Fruit fly (Drosophila melanogaster) Kc167 (cell line): Measurements from ENCODE around the gene CG46394.

ENCODE experiments used
- Myc ChIP-seq: fragments of >200 bp; optimal IDR thresholded peaks from 2 replicates; lab custom pipeline; 2017; ENCODE audit warnings: missing external identifiers
- Sin3A ChIP-seq: fragments of >200 bp; optimal IDR thresholded peaks from 2 replicates; lab custom pipeline; 2018; ENCODE audit warnings: missing external identifiers
- h ChIP-seq: fragments of >200 bp; optimal IDR thresholded peaks from 3 replicates; lab custom pipeline; 2018; ENCODE audit warnings: missing external identifiers
- insv ChIP-seq: fragments of >200 bp; optimal IDR thresholded peaks from 3 replicates; lab custom pipeline; 2018; ENCODE audit warnings: missing external identifiers
- psq ChIP-seq: fragments of >200 bp; optimal IDR thresholded peaks from 2 replicates; lab custom pipeline; 2017; ENCODE audit warnings: missing external identifiers
- ttk ChIP-seq: sonication (Bioruptor generic); optimal IDR thresholded peaks from 2 replicates; lab custom pipeline; 2017; ENCODE audit warnings: missing external identifiers

Gene CG46394

DNA sequence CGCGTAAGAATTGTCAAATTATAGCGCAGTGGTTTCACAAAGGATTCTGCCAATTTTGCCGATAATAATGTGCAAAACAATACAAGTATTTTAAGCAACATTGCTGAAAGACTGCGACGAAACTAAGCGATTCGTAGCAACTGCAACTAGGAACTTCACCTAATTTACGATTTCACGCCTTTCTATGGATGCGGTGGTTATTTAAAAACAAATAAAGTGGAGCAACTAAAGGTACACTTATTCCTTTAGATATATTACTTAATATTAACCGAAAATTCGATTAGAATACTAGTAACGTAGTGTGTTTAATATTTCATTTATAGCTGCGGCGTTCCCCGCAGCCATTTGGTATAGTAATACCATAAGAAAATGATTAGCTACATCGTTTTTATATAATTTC is 45.8 kb downstream of the CG46394 start, which contains the start of gene CG6071:
Gene CG6071 (minus strand): TSS at position 101 of the 400 bp plus-strand sequence.
- TF ChIP-seq psq (lab: Kevin White, UChicago) (no peak), h (no peak), Sin3A (lab: Kevin White, UChicago) (no peak), insv (no peak), Myc (lab: Kevin White, UChicago) (no peak), ttk (lab: Kevin White, UChicago) (no peak)

DNA sequence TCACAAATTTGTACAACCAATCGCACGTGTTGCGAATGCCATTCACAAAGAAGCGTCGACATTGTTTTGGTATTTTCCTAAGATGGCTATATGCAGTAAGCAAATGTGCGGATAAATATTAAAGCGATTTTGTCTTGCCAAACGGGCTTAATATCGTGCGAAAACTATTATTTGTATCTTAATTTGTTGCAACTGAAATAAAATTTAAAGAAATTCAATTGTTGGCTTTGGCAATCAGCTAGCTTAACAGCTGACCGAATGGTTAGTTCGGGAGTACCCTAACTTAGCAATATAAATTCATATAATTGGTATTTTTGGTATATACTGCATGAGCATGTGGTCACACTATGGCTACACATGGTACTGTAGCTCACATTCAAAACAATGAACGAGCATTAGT is 48.2 kb downstream of the CG46394 start, which contains the start of the genes RIOK1 and Polr3H:
Gene RIOK1 (minus strand): TSS at position 65 of the 400 bp plus-strand sequence.
Gene Polr3H (plus strand): TSS at position 347 of the 400 bp plus-strand sequence.
- TF ChIP-seq h, result no peak
- no peak for TF ChIP-seq Myc (lab: Kevin White, UChicago)
- no peak for TF ChIP-seq psq (lab: Kevin White, UChicago)
- no peak for TF ChIP-seq Sin3A (lab: Kevin White, UChicago)
- TF ChIP-seq insv, result no peak
- no peak for TF ChIP-seq ttk (lab: Kevin White, UChicago)
